Fruit fly (Drosophila melanogaster) whole organism, pupa: Measurements from ENCODE around the gene CG42512.

ENCODE experiments used
- CG10348 ChIP-seq: fragments of 200-800 bp; sonication (Bioruptor generic); IDR thresholded peaks from 2 replicates; pipeline ENCODE4 v1.3.6; 2022; ENCODE audit warnings: missing biosample characterization, missing genetic modification characterization
- CG15710 ChIP-seq: fragments of 200-800 bp; sonication (Bioruptor generic); optimal IDR thresholded peaks from 2 replicates; lab custom pipeline; 2018; ENCODE audit warnings: missing biosample characterization, mild to moderate bottlenecking, missing genetic modification characterization, moderate library complexity
- CG17806 ChIP-seq: fragments of 200-800 bp; sonication (Bioruptor generic); optimal IDR thresholded peaks from 2 replicates; lab custom pipeline; 2018; ENCODE audit warnings: missing biosample characterization, mild to moderate bottlenecking, missing genetic modification characterization, moderate library complexity
- CG32121 ChIP-seq: fragments of 200-800 bp; sonication (Bioruptor generic); IDR thresholded peaks from 2 replicates; pipeline ENCODE4 v1.3.6; 2022; ENCODE audit warnings: missing biosample characterization, missing genetic modification characterization
- CG34367 ChIP-seq: fragments of 200-800 bp; sonication (Bioruptor generic); optimal IDR thresholded peaks from 2 replicates; lab custom pipeline; 2018; ENCODE audit warnings: missing biosample characterization, mild to moderate bottlenecking, missing genetic modification characterization
- CG8159 ChIP-seq: fragments of 200-800 bp; sonication (Bioruptor generic); optimal IDR thresholded peaks from 3 replicates; lab custom pipeline; 2018; ENCODE audit warnings: missing biosample characterization, mild to moderate bottlenecking, missing genetic modification characterization, moderate library complexity
- CG9948 ChIP-seq: fragments of 200-800 bp; sonication (Bioruptor generic); optimal IDR thresholded peaks from 2 replicates; lab custom pipeline; 2018; ENCODE audit warnings: missing biosample characterization, mild to moderate bottlenecking, missing genetic modification characterization, moderate library complexity
- D1 ChIP-seq: fragments of 200-800 bp; sonication (Bioruptor generic); optimal IDR thresholded peaks from 2 replicates; lab custom pipeline; 2018; ENCODE audit warnings: missing biosample characterization, mild to moderate bottlenecking, missing genetic modification characterization, moderate library complexity
- Ets98B ChIP-seq: fragments of 200-800 bp; sonication (Bioruptor generic); IDR thresholded peaks from 2 replicates; pipeline ENCODE4 v1.3.6; 2022; ENCODE audit warnings: missing biosample characterization, missing genetic modification characterization
- Pif1A ChIP-seq: fragments of 200-800 bp; sonication (Bioruptor generic); optimal IDR thresholded peaks from 3 replicates; lab custom pipeline; 2016; ENCODE audit warnings: missing biosample characterization, missing genetic modification characterization
- Pif1B ChIP-seq: fragments of 200-800 bp; sonication (Bioruptor generic); optimal IDR thresholded peaks from 3 replicates; lab custom pipeline; 2016; ENCODE audit warnings: missing biosample characterization, missing genetic modification characterization
- fd96Ca ChIP-seq: fragments of 200-800 bp; sonication (Bioruptor generic); IDR thresholded peaks from 3 replicates; pipeline ENCODE4 v1.3.6; 2022; ENCODE audit warnings: missing biosample characterization, missing genetic modification characterization
- gl ChIP-seq: fragments of 200-800 bp; sonication (Bioruptor generic); optimal IDR thresholded peaks from 2 replicates; lab custom pipeline; 2018; ENCODE audit warnings: missing biosample characterization, mild to moderate bottlenecking, missing genetic modification characterization

DNA sequence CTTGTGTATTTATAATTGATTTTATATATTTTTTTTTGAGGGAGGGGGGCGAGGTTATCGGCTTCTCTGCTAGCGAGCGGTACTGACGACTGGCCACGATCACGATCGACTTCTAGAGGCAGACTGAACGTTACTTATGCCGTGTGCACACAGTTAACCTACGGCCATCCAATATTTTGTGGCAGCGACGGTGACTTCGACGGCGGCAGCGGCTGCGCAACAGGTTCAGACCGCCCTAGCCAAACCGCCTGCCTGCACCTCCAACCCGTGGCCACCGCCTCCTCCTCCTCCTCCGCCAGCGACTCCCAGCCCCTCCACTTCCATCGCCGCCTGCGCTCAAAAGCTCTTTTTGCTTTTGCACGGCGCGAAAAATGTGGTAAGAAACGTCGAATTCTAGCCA lies 29.7 kb upstream of the CG42512 start, which contains the start of gene CG9782:
- TF ChIP-seq Pif1B (GFP tag; lab: Kevin White, UChicago) (no peak), CG34367 (tag; lab: Kevin White, UChicago) (no peak), CG17806 (no peak), Pif1A (GFP tag; lab: Kevin White, UChicago) (no peak), CG10348 (GFP tag; lab: Robert Waterston, UW) (no peak), CG15710 (tag; lab: Kevin White, UChicago) (no peak), CG32121 (GFP tag; lab: Robert Waterston, UW) (no peak), fd96Ca (GFP tag; lab: Robert Waterston, UW) (no peak), CG9948 (tag; lab: Kevin White, UChicago) (no peak), CG8159 (tag; lab: Kevin White, UChicago) (no peak), Ets98B (GFP tag; lab: Robert Waterston, UW) (peak; percentile 32; the same call in 1 of the 2 replicates), gl (tag; lab: Kevin White, UChicago) (no peak), D1 (no peak)
